Fruit fly (Drosophila melanogaster) whole organism, embryonic: ENCODE data around the gene CG32259.

Experiments
- Bgb ChIP-seq: fragments of 200-800 bp; sonication (Bioruptor generic); IDR thresholded peaks from 2 replicates; pipeline ENCODE4 v1.3.6; 2022; ENCODE audit warnings: missing biosample characterization, missing genetic modification characterization; ENCODE audit not compliant: partially characterized antibody
- CG1024 ChIP-seq: fragments of 200-800 bp; sonication (Bioruptor generic); IDR thresholded peaks from 2 replicates; pipeline ENCODE4 v1.3.6; 2022; ENCODE audit warnings: missing biosample characterization, missing genetic modification characterization
- CG10543 ChIP-seq: fragments of 200-800 bp; sonication (Bioruptor generic); optimal IDR thresholded peaks from 3 replicates; lab custom pipeline; 2017; ENCODE audit warnings: missing biosample characterization, mild to moderate bottlenecking, missing genetic modification characterization, moderate library complexity
- CG12071 ChIP-seq: fragments of 200-800 bp; sonication (Bioruptor generic); optimal IDR thresholded peaks from 3 replicates; lab custom pipeline; 2018; ENCODE audit warnings: missing biosample characterization, mild to moderate bottlenecking, missing genetic modification characterization
- CG12236 ChIP-seq: fragments of 200-800 bp; sonication (Bioruptor generic); optimal IDR thresholded peaks from 2 replicates; lab custom pipeline; 2016; ENCODE audit warnings: missing biosample characterization, missing genetic modification characterization
- CG13624 ChIP-seq: fragments of 200-800 bp; sonication (Bioruptor generic); optimal IDR thresholded peaks from 2 replicates; lab custom pipeline; 2016; ENCODE audit warnings: missing biosample characterization, missing genetic modification characterization
- CG13894 ChIP-seq: fragments of 200-800 bp; sonication (Bioruptor generic); optimal IDR thresholded peaks from 3 replicates; lab custom pipeline; 2018; ENCODE audit warnings: missing biosample characterization, mild to moderate bottlenecking, missing genetic modification characterization, moderate library complexity
- CG14667 ChIP-seq: fragments of 200-800 bp; sonication (Bioruptor generic); IDR thresholded peaks from 2 replicates; pipeline ENCODE4 v1.3.6; 2022; ENCODE audit warnings: missing biosample characterization, missing genetic modification characterization
- CG14710 ChIP-seq: fragments of 200-800 bp; sonication (Bioruptor generic); optimal IDR thresholded peaks from 3 replicates; lab custom pipeline; 2019; ENCODE audit warnings: missing biosample characterization, mild to moderate bottlenecking, missing genetic modification characterization, moderate library complexity
- CG18262 ChIP-seq: fragments of 200-800 bp; optimal IDR thresholded peaks from 3 replicates; lab custom pipeline; 2019; ENCODE audit warnings: missing biosample characterization, mild to moderate bottlenecking, missing genetic modification characterization, moderate library complexity
- CG18619 ChIP-seq: fragments of 200-800 bp; sonication (Bioruptor generic); optimal IDR thresholded peaks from 3 replicates; lab custom pipeline; 2017; ENCODE audit warnings: missing biosample characterization, mild to moderate bottlenecking, missing genetic modification characterization
- CG18764 ChIP-seq: fragments of 200-800 bp; sonication (Bioruptor generic); optimal IDR thresholded peaks from 3 replicates; lab custom pipeline; 2016; ENCODE audit warnings: missing biosample characterization, missing genetic modification characterization
- CG2889 ChIP-seq: fragments of 200-800 bp; sonication (Bioruptor generic); IDR thresholded peaks from 3 replicates; pipeline ENCODE4 v1.3.6; 2022; ENCODE audit warnings: missing biosample characterization, missing genetic modification characterization
- CG32532 ChIP-seq: fragments of 200-800 bp; sonication (Bioruptor generic); IDR thresholded peaks from 2 replicates; pipeline ENCODE4 v1.3.6; 2022; ENCODE audit warnings: missing biosample characterization, missing genetic modification characterization
- CG3407 ChIP-seq: fragments of 200-800 bp; sonication (Bioruptor generic); optimal IDR thresholded peaks from 2 replicates; lab custom pipeline; 2018; ENCODE audit warnings: missing biosample characterization, mild to moderate bottlenecking, missing genetic modification characterization
- CG3847 ChIP-seq: fragments of 200-800 bp; sonication (Bioruptor generic); IDR thresholded peaks from 2 replicates; pipeline ENCODE4 v1.3.6; 2022; ENCODE audit warnings: missing biosample characterization, missing genetic modification characterization
- CG4360 ChIP-seq: fragments of 200-800 bp; sonication (Bioruptor generic); IDR thresholded peaks from 2 replicates; pipeline ENCODE4 v1.3.6; 2022; ENCODE audit warnings: missing biosample characterization, missing genetic modification characterization
- CG43689 ChIP-seq: fragments of 200-800 bp; sonication (Bioruptor generic); IDR thresholded peaks from 2 replicates; pipeline ENCODE4 v1.3.6; 2022; ENCODE audit warnings: missing biosample characterization, missing genetic modification characterization
- CG6175 ChIP-seq: fragments of 200-800 bp; sonication (Bioruptor generic); IDR thresholded peaks from 3 replicates; pipeline ENCODE4 v1.3.6; 2022; ENCODE audit warnings: missing biosample characterization, missing genetic modification characterization
- CG7372 ChIP-seq: fragments of 200-800 bp; sonication (Bioruptor generic); IDR thresholded peaks from 2 replicates; pipeline ENCODE4 v1.3.6; 2022; ENCODE audit warnings: missing biosample characterization, missing genetic modification characterization
- CG7928 ChIP-seq: fragments of 200-800 bp; sonication (Bioruptor generic); optimal IDR thresholded peaks from 2 replicates; lab custom pipeline; 2017; ENCODE audit warnings: missing biosample characterization, mild to moderate bottlenecking, missing genetic modification characterization
- CG8359 ChIP-seq: fragments of 200-800 bp; sonication (Bioruptor generic); optimal IDR thresholded peaks from 2 replicates; lab custom pipeline; 2017; ENCODE audit warnings: missing biosample characterization, mild to moderate bottlenecking, missing genetic modification characterization, borderline replicate concordance
- CG8478 ChIP-seq: fragments of >200 bp; optimal IDR thresholded peaks from 2 replicates; lab custom pipeline; 2018
- CG9609 ChIP-seq: fragments of 200-800 bp; sonication (Bioruptor generic); optimal IDR thresholded peaks from 3 replicates; lab custom pipeline; 2016; ENCODE audit warnings: missing biosample characterization, missing genetic modification characterization
- Doc2 ChIP-seq: fragments of 200-800 bp; sonication (Bioruptor generic); IDR thresholded peaks from 2 replicates; pipeline ENCODE4 v1.3.6; 2022; ENCODE audit warnings: missing biosample characterization, missing genetic modification characterization
- Dp ChIP-seq: fragments of 200-800 bp; sonication (Bioruptor generic); optimal IDR thresholded peaks from 2 replicates; lab custom pipeline; 2018; ENCODE audit warnings: missing biosample characterization, mild to moderate bottlenecking, missing genetic modification characterization, moderate library complexity
- Fer3 ChIP-seq: fragments of 200-800 bp; sonication (Bioruptor generic); optimal IDR thresholded peaks from 2 replicates; lab custom pipeline; 2018; ENCODE audit warnings: missing biosample characterization, mild to moderate bottlenecking, missing genetic modification characterization, moderate library complexity
- HmgD ChIP-seq: fragments of 200-800 bp; sonication (Bioruptor generic); optimal IDR thresholded peaks from 3 replicates; lab custom pipeline; 2016; ENCODE audit warnings: missing biosample characterization, missing genetic modification characterization
- Meics ChIP-seq: fragments of 200-800 bp; sonication (Bioruptor generic); optimal IDR thresholded peaks from 2 replicates; lab custom pipeline; 2017; ENCODE audit warnings: missing biosample characterization, mild to moderate bottlenecking, missing genetic modification characterization
- PHDP ChIP-seq: fragments of 200-800 bp; sonication (Bioruptor generic); optimal IDR thresholded peaks from 3 replicates; lab custom pipeline; 2018; ENCODE audit warnings: missing biosample characterization, mild to moderate bottlenecking, missing genetic modification characterization, moderate library complexity
- ab ChIP-seq: fragments of 200-800 bp; sonication (Bioruptor generic); optimal IDR thresholded peaks from 2 replicates; lab custom pipeline; 2016; ENCODE audit warnings: missing biosample characterization, missing genetic modification characterization
- al ChIP-seq: fragments of 200-800 bp; sonication (Bioruptor generic); IDR thresholded peaks from 2 replicates; pipeline ENCODE4 v1.3.6; 2022; ENCODE audit warnings: missing biosample characterization, missing genetic modification characterization
- br ChIP-seq: fragments of >200 bp; optimal IDR thresholded peaks from 2 replicates; lab custom pipeline; 2017
- cato ChIP-seq: fragments of 200-800 bp; sonication (Bioruptor generic); optimal IDR thresholded peaks from 2 replicates; lab custom pipeline; 2016; ENCODE audit warnings: missing biosample characterization, missing genetic modification characterization, borderline replicate concordance
- chif ChIP-seq, 2 experiments: fragments of 200-800 bp; sonication (Bioruptor generic); optimal IDR thresholded peaks; 3 replicates each; lab custom pipeline; 2016; ENCODE audit warnings: missing biosample characterization in 2 of 2, missing genetic modification characterization in 2 of 2
- crp ChIP-seq, 2 experiments: fragments of 200-800 bp; sonication (Bioruptor generic); optimal IDR thresholded peaks; 2 replicates in 1 of 2; 3 replicates in 1 of 2; lab custom pipeline; 2017; ENCODE audit warnings: missing biosample characterization in 2 of 2, missing genetic modification characterization in 2 of 2, mild to moderate bottlenecking in 1 of 2, moderate library complexity in 1 of 2
- dmrt99B ChIP-seq: fragments of 200-800 bp; sonication (Bioruptor generic); optimal IDR thresholded peaks from 2 replicates; lab custom pipeline; 2018; ENCODE audit warnings: missing biosample characterization, mild to moderate bottlenecking, missing genetic modification characterization, moderate library complexity
- ewg ChIP-seq: fragments of 200-800 bp; sonication (Bioruptor generic); optimal IDR thresholded peaks from 3 replicates; lab custom pipeline; 2017; ENCODE audit warnings: mild to moderate bottlenecking, missing biosample characterization, missing genetic modification reagents, missing genetic modification characterization
- gro ChIP-seq: fragments of 200-800 bp; sonication (Bioruptor generic); optimal IDR thresholded peaks from 2 replicates; lab custom pipeline; 2016; ENCODE audit warnings: missing biosample characterization, missing genetic modification characterization
- ind ChIP-seq: fragments of 200-800 bp; sonication (Bioruptor generic); optimal IDR thresholded peaks from 3 replicates; lab custom pipeline; 2016; ENCODE audit warnings: missing biosample characterization, missing genetic modification characterization
- jing ChIP-seq: fragments of 200-800 bp; sonication (Bioruptor generic); optimal IDR thresholded peaks from 2 replicates; lab custom pipeline; 2018; ENCODE audit warnings: missing biosample characterization, mild to moderate bottlenecking, missing genetic modification characterization
- kay ChIP-seq: fragments of 200-800 bp; sonication (Bioruptor generic); optimal IDR thresholded peaks from 2 replicates; lab custom pipeline; 2016; ENCODE audit warnings: missing biosample characterization, missing genetic modification characterization
- mld ChIP-seq: fragments of 200-800 bp; sonication (Bioruptor generic); IDR thresholded peaks from 3 replicates; pipeline ENCODE4 v1.3.6; 2022; ENCODE audit warnings: missing biosample characterization, missing genetic modification characterization; ENCODE audit not compliant: partially characterized antibody
- psq ChIP-seq: fragments of 200-800 bp; sonication (Bioruptor generic); optimal IDR thresholded peaks from 2 replicates; lab custom pipeline; 2017; ENCODE audit warnings: missing biosample characterization, missing genetic modification characterization
- tgo ChIP-seq: fragments of 200-800 bp; sonication (Bioruptor generic); IDR thresholded peaks from 3 replicates; pipeline ENCODE4 v1.3.6; 2022; ENCODE audit warnings: missing biosample characterization, missing genetic modification characterization
- trh ChIP-seq: fragments of 200-800 bp; sonication (Bioruptor generic); optimal IDR thresholded peaks from 2 replicates; lab custom pipeline; 2016; ENCODE audit warnings: missing biosample characterization, missing genetic modification characterization
- ttk ChIP-seq: fragments of 200-800 bp; sonication (Bioruptor generic); IDR thresholded peaks from 2 replicates; pipeline ENCODE4 v2.1.2; 2022; ENCODE audit warnings: missing biosample characterization, missing genetic modification characterization
- vnd ChIP-seq: fragments of 200-800 bp; sonication (Bioruptor generic); IDR thresholded peaks from 3 replicates; pipeline ENCODE4 v1.3.6; 2022; ENCODE audit warnings: missing biosample characterization, missing genetic modification characterization; ENCODE audit not compliant: partially characterized antibody
- wek ChIP-seq: fragments of 200-800 bp; sonication (Bioruptor generic); optimal IDR thresholded peaks from 3 replicates; lab custom pipeline; 2018; ENCODE audit warnings: missing biosample characterization, mild to moderate bottlenecking, missing genetic modification characterization, moderate library complexity

The CG32259 gene

dm6 chr3L:4103258-4104247 is 34.4 kb downstream of the CG32259 start, which contains the start of gene Fit1 (continued):
- no peak for TF ChIP-seq CG13624
- no peak for TF ChIP-seq wek (GFP tag; lab: Kevin White, UChicago)
- TF ChIP-seq CG9609 = no peak
- TF ChIP-seq CG3407 (GFP tag; lab: Kevin White, UChicago) = no peak
- TF ChIP-seq trh (GFP tag; lab: Kevin White, UChicago) = no peak
- TF ChIP-seq ab = no peak
- TF ChIP-seq CG14710 (tag; lab: Kevin White, UChicago) = no peak
- no peak for TF ChIP-seq CG18619 (GFP tag; lab: Kevin White, UChicago)
- no peak for TF ChIP-seq CG7928 (GFP tag; lab: Kevin White, UChicago)
- TF ChIP-seq gro = no peak
- TF ChIP-seq CG18764 = no peak
- TF ChIP-seq CG10543 = peak; percentile 90
- no peak for TF ChIP-seq ewg
- TF ChIP-seq CG32532 (GFP tag; lab: Robert Waterston, UW) = no peak
- peak; percentile 56 for TF ChIP-seq Dp (GFP tag; lab: Kevin White, UChicago)
- TF ChIP-seq CG4360 (GFP tag; lab: Robert Waterston, UW) = no peak
- TF ChIP-seq HmgD (GFP tag; lab: Kevin White, UChicago) = peak; percentile 18
- TF ChIP-seq CG43689 (GFP tag; lab: Robert Waterston, UW) = no peak
- no peak for TF ChIP-seq CG2889 (GFP tag; lab: Robert Waterston, UW)
- TF ChIP-seq br = no peak
- no peak for TF ChIP-seq Meics (GFP tag; lab: Kevin White, UChicago)
- TF ChIP-seq CG13894 (tag; lab: Kevin White, UChicago) = peak; percentile 70
- no peak for TF ChIP-seq Doc2
- TF ChIP-seq mld = 0 out of 3 replicates have a peak, but pooled peaks have one; percentile 7
- no peak for TF ChIP-seq jing (GFP tag; lab: Kevin White, UChicago)
- TF ChIP-seq Bgb (GFP tag; lab: Robert Waterston, UW) = peak; percentile 75
- no peak for TF ChIP-seq al (GFP tag; lab: Robert Waterston, UW)
- no peak for TF ChIP-seq Fer3 (tag; lab: Kevin White, UChicago)
- no peak for TF ChIP-seq cato (GFP tag; lab: Kevin White, UChicago)
- no peak for TF ChIP-seq CG14667 (GFP tag; lab: Robert Waterston, UW)
- TF ChIP-seq dmrt99B = no peak
- no peak for TF ChIP-seq CG8478 (lab: Kevin White, UChicago)
- no peak for TF ChIP-seq CG12236 (GFP tag; lab: Kevin White, UChicago)
- TF ChIP-seq CG6175 (GFP tag; lab: Robert Waterston, UW) = peak; percentile 69; the same call in 1 of the 3 replicates
- no peak for TF ChIP-seq CG8359 (GFP tag; lab: Kevin White, UChicago)
- no peak for TF ChIP-seq ttk
- no peak for TF ChIP-seq psq (GFP tag; lab: Kevin White, UChicago)
- TF ChIP-seq vnd (GFP tag; lab: Robert Waterston, UW) = peak; percentile 35; the same call in 1 of the 3 replicates
- no peak for TF ChIP-seq CG18262
- no peak for TF ChIP-seq ind
- no peak for TF ChIP-seq crp (GFP tag; optimal IDR thresholded peaks at IDR 0.05; lab: Kevin White, UChicago)
- TF ChIP-seq PHDP = no peak
- no peak for TF ChIP-seq chif (GFP tag; optimal IDR thresholded peaks at IDR 0.05; lab: Kevin White, UChicago)
- no peak for TF ChIP-seq tgo
- TF ChIP-seq CG12071 (GFP tag; lab: Kevin White, UChicago) = no peak
- no peak for TF ChIP-seq CG3847 (GFP tag; lab: Robert Waterston, UW)
- no peak for TF ChIP-seq CG1024 (GFP tag; lab: Robert Waterston, UW)
- no peak for TF ChIP-seq CG7372 (GFP tag; lab: Robert Waterston, UW)
- no peak for TF ChIP-seq kay
